Worm (Caenorhabditis elegans) whole organism, L1 larva: ENCODE measurements around the gene F47D12.9.

ENCODE experiments used
- C04F5.9 ChIP-seq: sonication (generic microtip); optimal IDR thresholded peaks from 2 replicates; lab custom pipeline; 2016; ENCODE audit warnings: missing genetic modification characterization, missing compliant biosample characterization
- C16A3.4 ChIP-seq: fragments of 150-350 bp; optimal IDR thresholded peaks from 2 replicates; lab custom pipeline; 2014; ENCODE audit warnings: missing biosample characterization, missing genetic modification characterization
- F16B12.6 ChIP-seq: fragments of 150-350 bp; optimal IDR thresholded peaks from 2 replicates; lab custom pipeline; 2014; ENCODE audit warnings: missing biosample characterization, missing genetic modification characterization
- blmp-1 ChIP-seq: fragments of 150-350 bp; optimal IDR thresholded peaks from 2 replicates; lab custom pipeline; 2014; ENCODE audit warnings: missing biosample characterization, missing genetic modification characterization
- ceh-63 ChIP-seq: fragments of 200-800 bp; sonication (Bioruptor generic); optimal IDR thresholded peaks from 2 replicates; lab custom pipeline; 2018; ENCODE audit warnings: mild to moderate bottlenecking, missing genetic modification characterization, missing compliant biosample characterization
- ceh-8 ChIP-seq: fragments of 200-800 bp; sonication (Bioruptor generic); optimal IDR thresholded peaks from 2 replicates; lab custom pipeline; 2018; ENCODE audit warnings: mild to moderate bottlenecking, missing genetic modification characterization, moderate library complexity, missing compliant biosample characterization
- ceh-82 ChIP-seq, 3 experiments: fragments of 150-350 bp in 1 of 3; sonication (generic microtip) in 2 of 3; optimal IDR thresholded peaks; 2 replicates each; lab custom pipeline; 2014 to 2017; ENCODE audit warnings: missing biosample characterization in 3 of 3, missing genetic modification characterization in 3 of 3
- ceh-88 ChIP-seq: fragments of 200-800 bp; sonication (Bioruptor generic); IDR thresholded peaks from 2 replicates; pipeline ENCODE4 v1.3.6; 2022; ENCODE audit warnings: missing genetic modification characterization, missing compliant biosample characterization
- ceh-90 ChIP-seq: sonication (generic microtip); optimal IDR thresholded peaks from 2 replicates; lab custom pipeline; 2016; ENCODE audit warnings: missing genetic modification characterization, missing compliant biosample characterization
- ces-1 ChIP-seq: fragments of 150-350 bp; optimal IDR thresholded peaks from 2 replicates; lab custom pipeline; 2014; ENCODE audit warnings: missing biosample characterization, missing genetic modification reagents, missing genetic modification characterization
- dpl-1 ChIP-seq, 3 experiments: fragments of 150-350 bp in 2 of 3; sonication (generic microtip) in 1 of 3; optimal IDR thresholded peaks; 2 replicates each; lab custom pipeline; 2014 to 2017; ENCODE audit warnings: missing biosample characterization in 3 of 3, missing genetic modification characterization in 3 of 3, missing genetic modification reagents in 3 of 3
- dsc-1 ChIP-seq: sonication (generic microtip); optimal IDR thresholded peaks from 2 replicates; lab custom pipeline; 2016; ENCODE audit warnings: mild to moderate bottlenecking, missing genetic modification characterization, missing compliant biosample characterization
- efl-1 ChIP-seq, 4 experiments: fragments of 150-350 bp; optimal IDR thresholded peaks in 3 of 4; peaks in 1 of 4; 1 replicate in 1 of 4; 2 replicates in 3 of 4; lab custom pipeline; 2014; ENCODE audit warnings: missing biosample characterization in 2 of 4, missing genetic modification characterization in 2 of 4, missing genetic modification reagents in 2 of 4
- egl-13 ChIP-seq: sonication (generic microtip); optimal IDR thresholded peaks from 2 replicates; lab custom pipeline; 2016; ENCODE audit warnings: missing genotype, missing genetic modification reagents, missing genetic modification characterization, missing compliant biosample characterization
- egl-27 ChIP-seq, 2 experiments: fragments of 150-350 bp in 1 of 2; sonication (generic microtip); optimal IDR thresholded peaks; 3 replicates each; lab custom pipeline; 2017 to 2018; ENCODE audit warnings: missing biosample characterization in 2 of 2, missing genetic modification characterization in 2 of 2, missing genetic modification reagents in 2 of 2
- elt-2 ChIP-seq: sonication (generic microtip); optimal IDR thresholded peaks from 2 replicates; lab custom pipeline; 2016; ENCODE audit warnings: missing genetic modification characterization, mild to moderate bottlenecking, inconsistent platforms, missing compliant biosample characterization, missing genetic modification reagents
- fkh-10 ChIP-seq: sonication (generic microtip); optimal IDR thresholded peaks from 2 replicates; lab custom pipeline; 2017; ENCODE audit warnings: missing biosample characterization, missing genetic modification reagents, missing genetic modification characterization
- fkh-4 ChIP-seq: sonication (generic microtip); optimal IDR thresholded peaks from 2 replicates; lab custom pipeline; 2016; ENCODE audit warnings: missing compliant biosample characterization, missing genetic modification characterization, borderline replicate concordance
- fos-1 ChIP-seq: fragments of 150-350 bp; optimal IDR thresholded peaks from 2 replicates; lab custom pipeline; 2014; ENCODE audit warnings: missing biosample characterization, missing genetic modification characterization
- grh-1 ChIP-seq: fragments of 200-800 bp; sonication (Bioruptor generic); IDR thresholded peaks from 2 replicates; pipeline ENCODE4 v1.3.6; 2022; ENCODE audit warnings: missing genetic modification reagents, missing genetic modification characterization, missing compliant biosample characterization
- isw-1 ChIP-seq: fragments of 200-800 bp; sonication (Bioruptor generic); IDR thresholded peaks from 2 replicates; pipeline ENCODE4 v1.3.6; 2022; ENCODE audit warnings: missing genetic modification characterization, missing compliant biosample characterization
- lin-13 ChIP-seq: fragments of 150-350 bp; optimal IDR thresholded peaks from 2 replicates; lab custom pipeline; 2014; ENCODE audit warnings: missing biosample characterization, missing genetic modification reagents, missing genetic modification characterization
- lin-14 ChIP-seq: fragments of 200-800 bp; sonication (Bioruptor generic); optimal IDR thresholded peaks from 2 replicates; lab custom pipeline; 2018; ENCODE audit warnings: mild to moderate bottlenecking, missing genetic modification characterization, moderate library complexity, missing compliant biosample characterization
- lin-35 ChIP-seq, 2 experiments: fragments of 150-350 bp; optimal IDR thresholded peaks; 2 replicates each; lab custom pipeline; 2014; ENCODE audit warnings: missing biosample characterization in 2 of 2, missing genetic modification characterization in 2 of 2, missing genetic modification reagents in 2 of 2
- mdl-1 ChIP-seq, 2 experiments: fragments of 150-350 bp; optimal IDR thresholded peaks; 2 replicates each; lab custom pipeline; 2014 to 2017; ENCODE audit warnings: missing biosample characterization in 2 of 2, missing genetic modification characterization in 2 of 2, inconsistent platforms in 1 of 2
- mep-1 ChIP-seq: fragments of 150-350 bp; optimal IDR thresholded peaks from 2 replicates; lab custom pipeline; 2014; ENCODE audit warnings: missing biosample characterization, missing genetic modification characterization
- nhr-11 ChIP-seq: fragments of 150-350 bp; optimal IDR thresholded peaks from 2 replicates; lab custom pipeline; 2014; ENCODE audit warnings: missing biosample characterization, missing genetic modification characterization
- nhr-19 ChIP-seq: fragments of 200-800 bp; sonication (Bioruptor generic); conservative IDR thresholded peaks from 2 replicates; pipeline ENCODE4 v1.3.6; 2022; ENCODE audit warnings: missing genetic modification characterization, missing compliant biosample characterization
- nhr-20 ChIP-seq: sonication (generic microtip); optimal IDR thresholded peaks from 2 replicates; lab custom pipeline; 2016; ENCODE audit warnings: mild to moderate bottlenecking, missing genetic modification characterization, missing compliant biosample characterization
- nhr-237 ChIP-seq: fragments of 150-350 bp; optimal IDR thresholded peaks from 2 replicates; lab custom pipeline; 2014; ENCODE audit warnings: missing biosample characterization, missing genetic modification characterization
- nhr-47 ChIP-seq: sonication (generic microtip); optimal IDR thresholded peaks from 2 replicates; lab custom pipeline; 2016; ENCODE audit warnings: mild to moderate bottlenecking, missing genetic modification characterization, moderate library complexity, missing compliant biosample characterization
- nhr-71 ChIP-seq: sonication (generic microtip); optimal IDR thresholded peaks from 2 replicates; lab custom pipeline; 2016; ENCODE audit warnings: mild to moderate bottlenecking, missing genetic modification characterization, moderate library complexity, missing compliant biosample characterization
- nhr-76 ChIP-seq: sonication (generic microtip); optimal IDR thresholded peaks from 2 replicates; lab custom pipeline; 2017; ENCODE audit warnings: missing biosample characterization, missing genetic modification characterization
- nhr-77 ChIP-seq: fragments of 150-350 bp; optimal IDR thresholded peaks from 2 replicates; lab custom pipeline; 2014; ENCODE audit warnings: missing biosample characterization, missing genetic modification characterization
- nhr-84 ChIP-seq: sonication (generic microtip); optimal IDR thresholded peaks from 2 replicates; lab custom pipeline; 2017; ENCODE audit warnings: missing biosample characterization, missing genetic modification characterization
- nhr-90 ChIP-seq: sonication (generic microtip); optimal IDR thresholded peaks from 2 replicates; lab custom pipeline; 2016; ENCODE audit warnings: mild to moderate bottlenecking, missing genetic modification characterization, missing compliant biosample characterization; ENCODE audit not compliant: poor library complexity
- pag-3 ChIP-seq: sonication (generic microtip); optimal IDR thresholded peaks from 2 replicates; lab custom pipeline; 2017; ENCODE audit warnings: missing genetic modification characterization, mild to moderate bottlenecking, missing compliant biosample characterization, antibody characterized with exemption, borderline replicate concordance; ENCODE audit not compliant: insufficient read depth
- pax-3 ChIP-seq: fragments of 200-800 bp; sonication (Bioruptor generic); optimal IDR thresholded peaks from 2 replicates; lab custom pipeline; 2018; ENCODE audit warnings: mild to moderate bottlenecking, missing genetic modification characterization, moderate library complexity, missing compliant biosample characterization
- pqm-1 ChIP-seq: sonication (generic microtip); optimal IDR thresholded peaks from 3 replicates; lab custom pipeline; 2017; ENCODE audit warnings: missing biosample characterization, missing genetic modification characterization
- sox-4 ChIP-seq: sonication (generic microtip); optimal IDR thresholded peaks from 2 replicates; lab custom pipeline; 2016; ENCODE audit warnings: missing genetic modification characterization, missing compliant biosample characterization
- sptf-1 ChIP-seq: fragments of 150-350 bp; optimal IDR thresholded peaks from 2 replicates; lab custom pipeline; 2014; ENCODE audit warnings: missing biosample characterization, missing genetic modification characterization
- sup-37 ChIP-seq: fragments of 200-800 bp; sonication (Bioruptor generic); optimal IDR thresholded peaks from 2 replicates; lab custom pipeline; 2018; ENCODE audit warnings: mild to moderate bottlenecking, missing genetic modification characterization, missing compliant biosample characterization
- swsn-7 ChIP-seq: sonication (generic microtip); optimal IDR thresholded peaks from 2 replicates; lab custom pipeline; 2016; ENCODE audit warnings: missing genetic modification characterization, missing compliant biosample characterization
- tbx-2 ChIP-seq: sonication (generic microtip); optimal IDR thresholded peaks from 2 replicates; lab custom pipeline; 2016; ENCODE audit warnings: missing genetic modification characterization, missing compliant biosample characterization
- tlp-1 ChIP-seq: fragments of 150-350 bp; optimal IDR thresholded peaks from 2 replicates; lab custom pipeline; 2014; ENCODE audit warnings: missing biosample characterization, missing genetic modification characterization
- unc-62 ChIP-seq: fragments of 150-350 bp; optimal IDR thresholded peaks from 2 replicates; lab custom pipeline; 2014; ENCODE audit warnings: missing biosample characterization, missing genetic modification reagents, missing genetic modification characterization
- unc-86 ChIP-seq: sonication (generic microtip); optimal IDR thresholded peaks from 2 replicates; lab custom pipeline; 2016; ENCODE audit warnings: missing genetic modification characterization, missing compliant biosample characterization
- unc-98 ChIP-seq: fragments of 200-800 bp; sonication (Bioruptor generic); IDR thresholded peaks from 2 replicates; pipeline ENCODE4 v1.3.6; 2022; ENCODE audit warnings: missing genetic modification characterization, missing compliant biosample characterization
- vab-15 ChIP-seq: sonication (generic microtip); optimal IDR thresholded peaks from 2 replicates; lab custom pipeline; 2017; ENCODE audit warnings: missing genotype, mild to moderate bottlenecking, missing genetic modification characterization, missing compliant biosample characterization
- xbp-1 ChIP-seq: sonication (generic microtip); optimal IDR thresholded peaks from 2 replicates; lab custom pipeline; 2016; ENCODE audit warnings: missing genetic modification characterization, missing compliant biosample characterization
- ztf-11 ChIP-seq, 2 experiments: sonication (generic microtip); optimal IDR thresholded peaks; 2 replicates each; lab custom pipeline; 2016 to 2017; ENCODE audit warnings: missing genetic modification characterization in 2 of 2, missing biosample characterization in 1 of 2, missing compliant biosample characterization in 1 of 2

The F47D12.9 gene

ce11 chrIII:6303114-6303647 lies at the start of gene F47D12.9:
F47D12.9 (minus strand) TSS chrIII:6303380.
- TF ChIP-seq sox-4 (tag; lab: Kevin White, UChicago) = no peak
- TF ChIP-seq nhr-76 (tag; lab: Kevin White, UChicago) = no peak
- TF ChIP-seq nhr-237 (tag; lab: Kevin White, UChicago) = no peak
- peak; percentile 23 for TF ChIP-seq vab-15 (tag; lab: Kevin White, UChicago)
- TF ChIP-seq tbx-2 (tag; lab: Kevin White, UChicago) = peak; percentile 83
- peak; percentile 65 for TF ChIP-seq nhr-77
- TF ChIP-seq F16B12.6 (tag; lab: Kevin White, UChicago) = peak; percentile 89
- TF ChIP-seq ztf-11 (tag; optimal IDR thresholded peaks at IDR 0.05; lab: Kevin White, UChicago) = no peak
- peak; percentile 75 for TF ChIP-seq unc-86
- TF ChIP-seq egl-13 (tag; lab: Kevin White, UChicago) = no peak
- peak; percentile 80 to 84 for TF ChIP-seq efl-1 (optimal IDR thresholded peaks at IDR 0.05; lab: Kevin White, UChicago)
- TF ChIP-seq efl-1 (GFP tag; optimal IDR thresholded peaks at IDR 0.05 in 1 of 2; lab: Kevin White, UChicago) = peak; percentile 73 to 97
- TF ChIP-seq isw-1 (GFP tag; lab: Robert Waterston, UW) = peak; percentile 67
- peak; percentile 28 to 80 (median 45) for TF ChIP-seq ceh-82 (tag; optimal IDR thresholded peaks at IDR 0.05; lab: Kevin White, UChicago)
- peak; percentile 89 for TF ChIP-seq nhr-71
- peak in 1 of 2 experiments; percentile 43 for TF ChIP-seq egl-27 (tag; optimal IDR thresholded peaks at IDR 0.05; lab: Kevin White, UChicago)
- peak; percentile 78 to 84 for TF ChIP-seq lin-35 (GFP tag; optimal IDR thresholded peaks at IDR 0.05; lab: Kevin White, UChicago)
- no peak for TF ChIP-seq ceh-90 (tag; lab: Kevin White, UChicago)
- TF ChIP-seq sup-37 (GFP tag; lab: Kevin White, UChicago) = peak; percentile 15
- peak; percentile 80 for TF ChIP-seq C16A3.4 (tag; lab: Kevin White, UChicago)
- no peak for TF ChIP-seq fos-1
- TF ChIP-seq dsc-1 = no peak
- peak; percentile 67 for TF ChIP-seq blmp-1 (tag; lab: Kevin White, UChicago)
- TF ChIP-seq tlp-1 = no peak
- peak; percentile 45 for TF ChIP-seq pax-3
- TF ChIP-seq lin-14 = peak; percentile 96
- peak; percentile 63 for TF ChIP-seq ceh-88 (GFP tag; lab: Robert Waterston, UW)
- TF ChIP-seq ceh-8 (GFP tag; lab: Kevin White, UChicago) = no peak
- TF ChIP-seq elt-2 = peak; percentile 92
- TF ChIP-seq nhr-47 (tag; lab: Kevin White, UChicago) = peak; percentile 69
- TF ChIP-seq ceh-63 (GFP tag; lab: Kevin White, UChicago) = no peak
- TF ChIP-seq nhr-11 = peak; percentile 51
- TF ChIP-seq lin-13 (GFP tag; lab: Kevin White, UChicago) = peak; percentile 68
- TF ChIP-seq grh-1 (GFP tag; lab: Robert Waterston, UW) = peak; percentile 62
- no peak for TF ChIP-seq unc-98 (GFP tag; lab: Robert Waterston, UW)
- peak; percentile 76 for TF ChIP-seq nhr-19 (GFP tag; lab: Robert Waterston, UW)
- TF ChIP-seq fkh-4 (tag; lab: Kevin White, UChicago) = no peak
- no peak for TF ChIP-seq C04F5.9 (tag; lab: Kevin White, UChicago)
- TF ChIP-seq swsn-7 (tag; lab: Kevin White, UChicago) = peak; percentile 80
- peak; percentile 75 to 81 (median 78) for TF ChIP-seq dpl-1 (GFP tag; optimal IDR thresholded peaks at IDR 0.05; lab: Kevin White, UChicago)
- TF ChIP-seq nhr-84 (tag; lab: Kevin White, UChicago) = no peak
- TF ChIP-seq fkh-10 (GFP tag; lab: Kevin White, UChicago) = no peak
- peak; percentile 76 for TF ChIP-seq nhr-90 (tag; lab: Kevin White, UChicago)
- no peak for TF ChIP-seq pqm-1
- no peak for TF ChIP-seq unc-62 (GFP tag; lab: Kevin White, UChicago)
- TF ChIP-seq ces-1 (GFP tag; lab: Kevin White, UChicago) = no peak
- peak; percentile 98 for TF ChIP-seq pag-3 (tag; lab: Kevin White, UChicago)
- TF ChIP-seq mep-1 = peak; percentile 91
- no peak for TF ChIP-seq sptf-1
- peak; percentile 23 to 82 for TF ChIP-seq mdl-1 (tag; optimal IDR thresholded peaks at IDR 0.05; lab: Kevin White, UChicago)
- TF ChIP-seq nhr-20 (tag; lab: Kevin White, UChicago) = peak; percentile 88
- peak; percentile 74 for TF ChIP-seq xbp-1 (tag; lab: Kevin White, UChicago)
